Worm (Caenorhabditis elegans) whole organism, mixed stage, embryonic: ENCODE results near the gene hda-5.

Source experiments
- elt-3 ChIP-seq: fragments of 150-350 bp; optimal IDR thresholded peaks from 2 replicates; lab custom pipeline; 2014; ENCODE audit warnings: missing biosample characterization, missing genetic modification characterization
- lin-13 ChIP-seq: fragments of 150-350 bp; optimal IDR thresholded peaks from 2 replicates; lab custom pipeline; 2014; ENCODE audit warnings: missing biosample characterization, missing genetic modification characterization
- nhr-237 ChIP-seq: fragments of 150-350 bp; optimal IDR thresholded peaks from 2 replicates; lab custom pipeline; 2014; ENCODE audit warnings: missing biosample characterization, missing genetic modification characterization

- TF ChIP-seq lin-13 (tag; lab: Kevin White, UChicago) (no peak), elt-3 (tag; lab: Kevin White, UChicago) (no peak), nhr-237 (no peak)
Observed at ce11 chrII:11797194-11797593, 1.6 kb upstream of the hda-5 start.
